Worm (Caenorhabditis elegans) whole organism, midembryonic: ENCODE data around the gene nra-1.

Experiments used
- T22C8.4 ChIP-seq: fragments of 200-800 bp; sonication (Bioruptor generic); IDR thresholded peaks from 2 replicates; pipeline ENCODE4 v1.3.6; 2022; ENCODE audit warnings: missing genetic modification characterization, missing compliant biosample characterization
- cog-1 ChIP-seq: sonication (generic microtip); optimal IDR thresholded peaks from 2 replicates; lab custom pipeline; 2016; ENCODE audit warnings: missing genetic modification characterization, missing compliant biosample characterization
- med-1 ChIP-seq: sonication (generic microtip); optimal IDR thresholded peaks from 2 replicates; lab custom pipeline; 2017; ENCODE audit warnings: missing genetic modification characterization, mild to moderate bottlenecking, missing compliant biosample characterization, antibody characterized with exemption, missing genetic modification reagents; ENCODE audit not compliant: insufficient read depth
- ref-1 ChIP-seq: fragments of 200-800 bp; sonication (Bioruptor generic); conservative IDR thresholded peaks from 2 replicates; pipeline ENCODE4 v1.3.6; 2022; ENCODE audit warnings: missing genetic modification reagents, missing genetic modification characterization, missing compliant biosample characterization
- ztf-23 ChIP-seq: fragments of 200-800 bp; sonication (Bioruptor generic); IDR thresholded peaks from 2 replicates; pipeline ENCODE4 v1.3.6; 2022; ENCODE audit warnings: missing genetic modification reagents, missing genetic modification characterization, missing compliant biosample characterization

DNA sequence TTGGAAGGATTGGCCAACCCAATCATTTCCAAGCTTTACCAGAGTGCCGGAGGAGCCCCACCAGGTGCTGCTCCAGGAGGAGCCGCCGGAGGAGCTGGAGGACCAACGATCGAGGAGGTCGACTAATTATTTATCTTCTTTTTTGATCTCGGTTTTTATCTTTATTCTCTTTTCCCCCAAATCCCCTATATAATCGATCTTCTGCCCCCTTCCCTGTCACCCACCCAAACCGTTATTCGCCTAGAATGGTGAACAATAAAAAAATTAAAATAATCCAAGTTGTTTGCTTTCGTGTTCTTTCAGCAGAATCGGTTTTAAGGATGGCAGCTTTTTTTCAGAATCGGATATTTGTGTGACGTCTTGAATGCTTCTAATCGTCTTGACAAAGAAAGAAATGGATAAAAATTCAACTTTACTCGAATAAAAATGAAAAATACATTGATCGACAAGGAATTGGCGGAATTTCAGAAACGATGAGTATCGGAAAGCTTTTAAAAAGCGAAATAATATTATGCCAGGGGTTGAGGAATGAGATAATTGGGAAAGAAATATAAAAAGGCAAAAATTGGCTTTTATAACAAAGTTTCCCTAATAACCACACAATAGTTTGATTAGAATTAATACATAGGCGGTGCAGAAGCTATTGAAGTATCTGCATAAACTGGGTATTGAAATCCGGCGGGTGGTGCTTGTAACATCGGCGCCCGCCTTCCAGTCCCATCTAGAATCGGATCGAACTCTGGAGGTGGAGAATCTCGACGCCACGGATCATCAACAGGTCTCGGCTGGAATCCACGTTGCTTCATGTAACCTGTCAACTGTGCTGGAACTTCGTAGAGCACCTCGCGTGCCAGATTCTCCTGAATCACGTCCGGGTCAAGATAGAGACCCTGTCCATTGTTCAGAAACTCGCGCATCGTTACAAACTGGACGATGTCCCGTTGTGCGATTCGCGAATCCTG lies 2.7 kb downstream of the nra-1 start:
- no peak for TF ChIP-seq ztf-23 (GFP tag; lab: Robert Waterston, UW)
- TF ChIP-seq ref-1 (GFP tag; lab: Robert Waterston, UW): no peak
- no peak for TF ChIP-seq T22C8.4 (GFP tag; lab: Robert Waterston, UW)
- TF ChIP-seq cog-1 (tag; lab: Kevin White, UChicago): no peak
- no peak for TF ChIP-seq med-1 (GFP tag; lab: Kevin White, UChicago)
